Fruit fly (Drosophila melanogaster): ENCODE results near the gene CG7376.

DNA sequence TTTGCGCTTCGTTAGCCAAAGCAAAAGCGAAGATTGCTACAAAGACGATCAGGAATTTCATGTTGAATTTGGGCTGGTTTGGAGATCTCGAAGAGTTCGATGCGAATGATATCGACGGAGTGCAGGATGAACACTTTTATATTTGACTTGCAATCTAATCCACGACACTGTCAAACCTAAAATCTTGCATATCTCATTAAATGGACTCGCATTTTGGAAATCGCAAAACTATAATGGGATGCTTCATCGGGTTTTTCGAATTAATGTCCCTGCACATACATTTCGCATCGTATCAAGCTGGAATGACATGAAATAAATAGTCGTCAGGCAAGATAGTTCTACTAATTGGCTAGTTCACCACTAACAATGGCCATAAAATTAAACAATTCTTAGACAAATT, 36.0 kb upstream of the CG7376 start, which contains the start of gene Lcp65Ae:
- TF ChIP-seq CG12768 (GFP tag; optimal IDR thresholded peaks at IDR 0.05) (no peak), CG11617 (GFP tag; optimal IDR thresholded peaks at IDR 0.05) (no peak), Hr96 (GFP tag; optimal IDR thresholded peaks at IDR 0.05) (no peak), Clk (GFP tag; optimal IDR thresholded peaks at IDR 0.05) (no peak), tj (GFP tag; optimal IDR thresholded peaks at IDR 0.05) (no peak), bab1 (GFP tag; optimal IDR thresholded peaks at IDR 0.05) (no peak), cnc (optimal IDR thresholded peaks at IDR 0.05) (no peak), CG7101 (tag; optimal IDR thresholded peaks at IDR 0.05) (no peak), toe (GFP tag; optimal IDR thresholded peaks at IDR 0.05) (no peak), CG1620 (GFP tag; optimal IDR thresholded peaks at IDR 0.05) (no peak), Crg-1 (GFP tag; optimal IDR thresholded peaks at IDR 0.05) (no peak)

All from whole organism, adult.